Worm (Caenorhabditis elegans) whole organism, mixed stage, embryonic: ENCODE data around the gene T20D4.19.
"Not testable (repeated sequence)": the region's sequence is repeated elsewhere in the genome, so short reads cannot be mapped to it uniquely, and the experiment has no call there.

Experiments
- M03D4.4 ChIP-seq: sonication (generic microtip); optimal IDR thresholded peaks from 2 replicates; lab custom pipeline; 2017; ENCODE audit warnings: mild to moderate bottlenecking, missing genetic modification characterization, missing compliant biosample characterization
- bed-3 ChIP-seq: fragments of 200-800 bp; sonication (Bioruptor generic); optimal IDR thresholded peaks from 3 replicates; lab custom pipeline; 2018; ENCODE audit warnings: mild to moderate bottlenecking, missing genetic modification characterization, moderate library complexity, missing compliant biosample characterization
- ceh-43 ChIP-seq: fragments of 200-800 bp; sonication (Bioruptor generic); optimal IDR thresholded peaks from 2 replicates; lab custom pipeline; 2018; ENCODE audit warnings: mild to moderate bottlenecking, missing genetic modification characterization, moderate library complexity, missing compliant biosample characterization
- ceh-83 ChIP-seq: fragments of 200-800 bp; sonication (Bioruptor generic); optimal IDR thresholded peaks from 2 replicates; lab custom pipeline; 2018; ENCODE audit warnings: mild to moderate bottlenecking, missing genetic modification characterization, missing compliant biosample characterization
- ces-1 ChIP-seq: fragments of 150-350 bp; optimal IDR thresholded peaks from 2 replicates; lab custom pipeline; 2014; ENCODE audit warnings: missing biosample characterization, missing genetic modification reagents, missing genetic modification characterization
- drap-1 ChIP-seq: fragments of 200-800 bp; sonication (Bioruptor generic); optimal IDR thresholded peaks from 3 replicates; lab custom pipeline; 2018; ENCODE audit warnings: mild to moderate bottlenecking, missing genetic modification characterization, missing compliant biosample characterization
- elt-1 ChIP-seq: sonication (generic microtip); optimal IDR thresholded peaks from 2 replicates; lab custom pipeline; 2017; ENCODE audit warnings: missing genetic modification characterization, mild to moderate bottlenecking, missing compliant biosample characterization, antibody characterized with exemption, moderate library complexity, borderline replicate concordance; ENCODE audit not compliant: insufficient read depth
- elt-3 ChIP-seq: fragments of 150-350 bp; optimal IDR thresholded peaks from 2 replicates; lab custom pipeline; 2014; ENCODE audit warnings: missing biosample characterization, missing genetic modification characterization
- flh-1 ChIP-seq: fragments of 200-800 bp; sonication (Bioruptor generic); optimal IDR thresholded peaks from 2 replicates; lab custom pipeline; 2018; ENCODE audit warnings: mild to moderate bottlenecking, missing genetic modification characterization, moderate library complexity, missing compliant biosample characterization
- ham-2 ChIP-seq: fragments of 200-800 bp; sonication (Bioruptor generic); optimal IDR thresholded peaks from 2 replicates; lab custom pipeline; 2018; ENCODE audit warnings: mild to moderate bottlenecking, missing genetic modification characterization, missing compliant biosample characterization
- hlh-1 ChIP-seq: fragments of 150-350 bp; optimal IDR thresholded peaks from 2 replicates; lab custom pipeline; 2014; ENCODE audit warnings: missing biosample characterization, missing genetic modification reagents, missing genetic modification characterization
- lin-13 ChIP-seq: fragments of 150-350 bp; optimal IDR thresholded peaks from 2 replicates; lab custom pipeline; 2014; ENCODE audit warnings: missing biosample characterization, missing genetic modification characterization
- lsy-2 ChIP-seq: fragments of 150-350 bp; optimal IDR thresholded peaks from 2 replicates; lab custom pipeline; 2014; ENCODE audit warnings: missing biosample characterization, missing genetic modification characterization
- mep-1 ChIP-seq: fragments of 150-350 bp; optimal IDR thresholded peaks from 2 replicates; lab custom pipeline; 2017; ENCODE audit warnings: missing biosample characterization, missing genetic modification reagents, missing genetic modification characterization, inconsistent platforms
- mls-2 ChIP-seq: sonication (generic microtip); optimal IDR thresholded peaks from 2 replicates; lab custom pipeline; 2016; ENCODE audit warnings: mild to moderate bottlenecking, missing genetic modification characterization, moderate library complexity, missing compliant biosample characterization
- nhr-12 ChIP-seq: fragments of 150-350 bp; optimal IDR thresholded peaks from 2 replicates; lab custom pipeline; 2014; ENCODE audit warnings: missing biosample characterization, missing genetic modification characterization
- nhr-2 ChIP-seq: fragments of 150-350 bp; optimal IDR thresholded peaks from 2 replicates; lab custom pipeline; 2014; ENCODE audit warnings: missing biosample characterization, missing genetic modification characterization
- nhr-237 ChIP-seq: fragments of 150-350 bp; optimal IDR thresholded peaks from 2 replicates; lab custom pipeline; 2014; ENCODE audit warnings: missing biosample characterization, missing genetic modification characterization
- nhr-28 ChIP-seq: fragments of 150-350 bp; optimal IDR thresholded peaks from 2 replicates; lab custom pipeline; 2014; ENCODE audit warnings: missing biosample characterization, missing genetic modification characterization
- nhr-76 ChIP-seq: sonication (generic microtip); optimal IDR thresholded peaks from 2 replicates; lab custom pipeline; 2017; ENCODE audit warnings: missing biosample characterization, missing genetic modification characterization
- pha-4 ChIP-seq: fragments of 150-350 bp; optimal IDR thresholded peaks from 2 replicates; lab custom pipeline; 2018; ENCODE audit warnings: missing biosample characterization, missing genetic modification reagents, missing genetic modification characterization
- sem-2 ChIP-seq: fragments of 200-800 bp; sonication (Bioruptor generic); optimal IDR thresholded peaks from 2 replicates; lab custom pipeline; 2018; ENCODE audit warnings: mild to moderate bottlenecking, missing genetic modification characterization, missing compliant biosample characterization
- snpc-4 ChIP-seq: fragments of 150-350 bp; optimal IDR thresholded peaks from 2 replicates; lab custom pipeline; 2014; ENCODE audit warnings: missing biosample characterization, missing genetic modification characterization
- tbx-8 ChIP-seq: fragments of 200-800 bp; sonication (Bioruptor generic); optimal IDR thresholded peaks from 2 replicates; lab custom pipeline; 2018; ENCODE audit warnings: mild to moderate bottlenecking, missing genetic modification characterization, moderate library complexity, missing compliant biosample characterization
- unc-120 ChIP-seq: sonication (generic microtip); optimal IDR thresholded peaks from 2 replicates; lab custom pipeline; 2017; ENCODE audit warnings: missing genetic modification characterization, missing compliant biosample characterization; ENCODE audit not compliant: poor library complexity, severe bottlenecking
- unc-39 ChIP-seq: fragments of 150-350 bp; optimal IDR thresholded peaks from 2 replicates; lab custom pipeline; 2014; ENCODE audit warnings: missing biosample characterization, missing genetic modification characterization
- unc-62 ChIP-seq: fragments of 150-350 bp; optimal IDR thresholded peaks from 2 replicates; lab custom pipeline; 2014; ENCODE audit warnings: missing biosample characterization, missing genetic modification reagents, missing genetic modification characterization
- zip-8 ChIP-seq: fragments of 150-350 bp; optimal IDR thresholded peaks from 2 replicates; lab custom pipeline; 2014; ENCODE audit warnings: missing biosample characterization, missing genetic modification characterization
- ztf-11 ChIP-seq: fragments of 150-350 bp; optimal IDR thresholded peaks from 2 replicates; lab custom pipeline; 2014; ENCODE audit warnings: missing biosample characterization, missing genetic modification characterization

Gene T20D4.19

ce11 chrV:3399952-3400351 is 31.5 kb downstream of the T20D4.19 start, which contains the start of gene T20D4.10:
Gene T20D4.10 (plus strand): TSS chrV:3400252.
- not testable (repeated sequence) for TF ChIP-seq ceh-83, tbx-8, flh-1 (GFP tag; lab: Kevin White, UChicago)

ce11 chrV:3398314-3398713 is 33.1 kb downstream of the T20D4.19 start, which contains the start of gene T20D4.11:
Gene T20D4.11 (plus strand): TSS chrV:3398690.
- TF ChIP-seq unc-62 (no peak), drap-1 (GFP tag; lab: Kevin White, UChicago) (no peak), pha-4 (no peak), ces-1 (no peak), lsy-2 (tag; lab: Kevin White, UChicago) (no peak), elt-1 (tag; lab: Kevin White, UChicago) (no peak), ham-2 (GFP tag; lab: Kevin White, UChicago) (no peak), nhr-76 (tag; lab: Kevin White, UChicago) (no peak), ceh-83 (GFP tag; lab: Kevin White, UChicago) (no peak), nhr-12 (no peak), sem-2 (GFP tag; lab: Kevin White, UChicago) (no peak), elt-3 (tag; lab: Kevin White, UChicago) (no peak), hlh-1 (tag; lab: Kevin White, UChicago) (no peak), nhr-2 (tag; lab: Kevin White, UChicago) (no peak), nhr-237 (no peak), nhr-28 (no peak)

ce11 chrV:3396765-3397164 is 34.7 kb downstream of the T20D4.19 start, which contains the start of gene T20D4.12:
Gene T20D4.12 (plus strand): TSS chrV:3397065.
- not testable (repeated sequence) for TF ChIP-seq drap-1 (GFP tag; lab: Kevin White, UChicago); ceh-83 (GFP tag; lab: Kevin White, UChicago); ces-1
- TF ChIP-seq, all 35 proteins: peak for 0; not testable (repeated sequence) for 35

- TF ChIP-seq bed-3 (GFP tag; lab: Kevin White, UChicago), result no peak
- TF ChIP-seq zip-8 (tag; lab: Kevin White, UChicago), result no peak
- TF ChIP-seq ceh-83 (GFP tag; lab: Kevin White, UChicago), result no peak
- no peak for TF ChIP-seq flh-1 (GFP tag; lab: Kevin White, UChicago)
- no peak for TF ChIP-seq unc-39 (tag; lab: Kevin White, UChicago)
- no peak for TF ChIP-seq nhr-12
- TF ChIP-seq drap-1 (GFP tag; lab: Kevin White, UChicago), result no peak
- no peak for TF ChIP-seq M03D4.4 (tag; lab: Kevin White, UChicago)
- no peak for TF ChIP-seq hlh-1 (tag; lab: Kevin White, UChicago)
- no peak for TF ChIP-seq lin-13
- TF ChIP-seq nhr-237, result no peak
- TF ChIP-seq mls-2 (tag; lab: Kevin White, UChicago), result no peak
Observed at ce11 chrV:3394694-3395240, 36.7 kb downstream of the T20D4.19 start, which contains the start of gene T20D4.15. Gene T20D4.15 (minus strand): TSS chrV:3394744.

- TF ChIP-seq unc-39 (tag; lab: Kevin White, UChicago) (no peak), ces-1 (no peak), nhr-76 (tag; lab: Kevin White, UChicago) (no peak), zip-8 (tag; lab: Kevin White, UChicago) (no peak), ztf-11 (tag; lab: Kevin White, UChicago) (no peak), unc-62 (no peak), unc-120 (tag; lab: Kevin White, UChicago) (no peak), M03D4.4 (tag; lab: Kevin White, UChicago) (no peak), snpc-4 (tag; lab: Kevin White, UChicago) (no peak), ceh-43 (GFP tag; lab: Kevin White, UChicago) (no peak), lin-13 (no peak), mep-1 (tag; lab: Kevin White, UChicago) (no peak)
Observed at ce11 chrV:3394065-3394464, 37.4 kb downstream of the T20D4.19 start.
